Fruit fly (Drosophila melanogaster) S2 (cell line): ENCODE measurements around the gene CG1387.

Experiments used
- CG8478 ChIP-seq: fragments of >200 bp; optimal IDR thresholded peaks from 2 replicates; lab custom pipeline; 2018
- CTCF ChIP-seq, 2 experiments: fragments of >200 bp; optimal IDR thresholded peaks; 2 replicates each; lab custom pipeline; 2018

DNA sequence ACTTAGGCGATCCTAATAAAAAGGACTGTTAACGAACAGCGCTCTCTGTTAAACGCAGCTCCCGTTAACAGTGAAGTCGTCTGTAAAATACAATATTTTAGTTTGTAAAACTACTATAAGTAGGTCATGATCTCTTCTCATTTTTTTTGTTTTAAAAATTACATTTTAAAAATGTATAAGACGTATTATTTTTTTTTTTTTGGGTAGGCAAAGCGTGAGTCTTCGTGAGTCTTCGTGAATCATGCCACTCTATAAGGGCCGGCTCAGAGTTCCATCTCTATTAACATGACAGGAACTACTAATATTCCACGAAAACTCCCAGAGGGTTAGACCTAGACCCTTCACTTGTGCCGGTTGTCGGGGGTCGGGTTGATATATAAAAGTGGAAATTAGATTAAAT lies 37.1 kb downstream of the CG1387 start:
- TF ChIP-seq CG8478 (lab: Kevin White, UChicago) = no peak
- no peak for TF ChIP-seq CTCF (optimal IDR thresholded peaks at IDR 0.05; lab: Kevin White, UChicago)
